Worm (Caenorhabditis elegans): ENCODE results near the gene nspf-2.

The nspf-2 gene

ce11 chrII:2735644-2736043 lies 46.9 kb downstream of the nspf-2 start:
- peak; percentile 52; the same call in 1 of the 2 replicates for TF ChIP-seq mcd-1 (GFP tag; IDR thresholded peaks at IDR 0.05)
- TF ChIP-seq madf-6 (GFP tag; IDR thresholded peaks at IDR 0.05), result peak; percentile 53; the same call in 1 of the 2 replicates
- TF ChIP-seq hmg-20 (GFP tag; IDR thresholded peaks at IDR 0.05), result peak; percentile 46; the same call in 1 of the 2 replicates
- TF ChIP-seq cebp-2 (GFP tag; IDR thresholded peaks at IDR 0.05), result peak; percentile 61; the same call in 1 of the 2 replicates
- no peak; the same call in 1 of the 2 replicates for TF ChIP-seq dox-1 (GFP tag; IDR thresholded peaks at IDR 0.05)
- peak; percentile 74 for TF ChIP-seq B0261.1 (tag; optimal IDR thresholded peaks at IDR 0.05)
- no peak for TF ChIP-seq ceh-27 (GFP tag; optimal IDR thresholded peaks at IDR 0.05)
- TF ChIP-seq ztf-25 (GFP tag; IDR thresholded peaks at IDR 0.05), result peak; percentile 62; the same call in 1 of the 2 replicates
- TF ChIP-seq zfh-2 (GFP tag; conservative IDR thresholded peaks at IDR 0.05), result peak; percentile 43
- peak; percentile 14 for TF ChIP-seq ztf-18 (tag; optimal IDR thresholded peaks at IDR 0.05)
- peak; percentile 48 for TF ChIP-seq die-1 (tag; optimal IDR thresholded peaks at IDR 0.05)
- TF ChIP-seq lin-54 (GFP tag; optimal IDR thresholded peaks at IDR 0.05), result peak; percentile 13
- TF ChIP-seq fkh-3 (tag; optimal IDR thresholded peaks at IDR 0.05), result no peak
- TF ChIP-seq tbp1 (GFP tag; optimal IDR thresholded peaks at IDR 0.05), result peak; percentile 86
- peak; percentile 5 for TF ChIP-seq lsl-1 (GFP tag; optimal IDR thresholded peaks at IDR 0.05)
- TF ChIP-seq ceh-91 (GFP tag; IDR thresholded peaks at IDR 0.05), result no peak
- TF ChIP-seq egrh-3 (GFP tag; IDR thresholded peaks at IDR 0.05), result peak; percentile 72
- peak; percentile 35; the same call in 1 of the 2 replicates for TF ChIP-seq pbrm-1 (GFP tag; IDR thresholded peaks at IDR 0.05)
- no peak for TF ChIP-seq mes-4 (tag; optimal IDR thresholded peaks at IDR 0.05)
- no peak for TF ChIP-seq ztf-3 (GFP tag; optimal IDR thresholded peaks at IDR 0.05)
- no peak for TF ChIP-seq K11D2.4 (GFP tag; IDR thresholded peaks at IDR 0.05)
- no peak for TF ChIP-seq let-526 (GFP tag; IDR thresholded peaks at IDR 0.05)
- no peak for TF ChIP-seq ets-4 (GFP tag; optimal IDR thresholded peaks at IDR 0.05)
- no peak for TF ChIP-seq F23B12.7 (tag; optimal IDR thresholded peaks at IDR 0.05; ENCODE audit: insufficient read depth)
- no peak for TF ChIP-seq snpc-4 (GFP tag; optimal IDR thresholded peaks at IDR 0.05)
- TF ChIP-seq snpc-4 (tag; optimal IDR thresholded peaks at IDR 0.05), result peak in 2 of 4 experiments; percentile 2 to 20
- TF ChIP-seq unc-130 (GFP tag; optimal IDR thresholded peaks at IDR 0.05), result no peak
- TF ChIP-seq ztf-28 (GFP tag; IDR thresholded peaks at IDR 0.05), result no peak
- no peak for TF ChIP-seq repo-1 (tag; optimal IDR thresholded peaks at IDR 0.05)
- TF ChIP-seq Y56A3A.18 (GFP tag; IDR thresholded peaks at IDR 0.05), result peak; percentile 39; the same call in 1 of the 2 replicates
- peak; percentile 68; the same call in 1 of the 2 replicates for TF ChIP-seq nfyb-1 (GFP tag; IDR thresholded peaks at IDR 0.05)
- TF ChIP-seq ceh-40 (GFP tag; IDR thresholded peaks at IDR 0.05), result 0 out of 2 replicates have a peak, but pooled peaks have one; percentile 42
- TF ChIP-seq rpc-1 (optimal IDR thresholded peaks at IDR 0.05), result peak; percentile 50
- peak; percentile 75 for TF ChIP-seq rpc-1 (tag; optimal IDR thresholded peaks at IDR 0.05)
- no peak for TF ChIP-seq C06A6.2 (GFP tag; conservative IDR thresholded peaks at IDR 0.05)
- no peak for TF ChIP-seq K12H6.12 (tag; optimal IDR thresholded peaks at IDR 0.05)
- peak; percentile 76 for TF ChIP-seq lin-26 (GFP tag; IDR thresholded peaks at IDR 0.05)
- TF ChIP-seq him-1 (tag; optimal IDR thresholded peaks at IDR 0.05), result peak; percentile 59
- TF ChIP-seq F57C9.4 (tag; optimal IDR thresholded peaks at IDR 0.05), result no peak
- TF ChIP-seq madf-8 (GFP tag; conservative IDR thresholded peaks at IDR 0.05), result no peak
- peak; percentile 68 for TF ChIP-seq D2030.7 (GFP tag; IDR thresholded peaks at IDR 0.05)
- TF ChIP-seq aptf-2 (GFP tag; conservative IDR thresholded peaks at IDR 0.05), result no peak
- TF ChIP-seq hmg-1.2 (GFP tag; IDR thresholded peaks at IDR 0.05), result peak; percentile 55
